Worm (Caenorhabditis elegans) whole organism, early embryonic: ENCODE results near the gene srw-113.

Experiments used
- B0310.2 ChIP-seq: sonication (generic microtip); optimal IDR thresholded peaks from 2 replicates; lab custom pipeline; 2016; ENCODE audit warnings: mild to moderate bottlenecking, missing genetic modification characterization, missing compliant biosample characterization
- F13C5.2 ChIP-seq: sonication (generic microtip); optimal IDR thresholded peaks from 2 replicates; lab custom pipeline; 2017; ENCODE audit warnings: mild to moderate bottlenecking, missing genetic modification characterization, inconsistent platforms, missing compliant biosample characterization
- aly-1 ChIP-seq: sonication (generic microtip); optimal IDR thresholded peaks from 2 replicates; lab custom pipeline; 2016; ENCODE audit warnings: missing genetic modification characterization, missing compliant biosample characterization
- ama-1 ChIP-seq: fragments of 150-350 bp; optimal IDR thresholded peaks from 2 replicates; lab custom pipeline; 2014
- ceh-13 ChIP-seq: fragments of 200-800 bp; sonication (Bioruptor generic); optimal IDR thresholded peaks from 2 replicates; lab custom pipeline; 2018; ENCODE audit warnings: mild to moderate bottlenecking, missing genetic modification characterization, missing compliant biosample characterization
- ceh-36 ChIP-seq: sonication (generic microtip); optimal IDR thresholded peaks from 2 replicates; lab custom pipeline; 2016; ENCODE audit warnings: missing genetic modification characterization, inconsistent platforms, missing compliant biosample characterization
- ets-7 ChIP-seq: sonication (generic microtip); optimal IDR thresholded peaks from 2 replicates; lab custom pipeline; 2016; ENCODE audit warnings: missing genotype, missing genetic modification characterization, missing compliant biosample characterization
- flt-1 ChIP-seq: fragments of 200-800 bp; sonication (Bioruptor generic); IDR thresholded peaks from 2 replicates; pipeline ENCODE4 v1.3.6; 2022; ENCODE audit warnings: missing genetic modification characterization, missing compliant biosample characterization
- hmbx-1 ChIP-seq: sonication (generic microtip); optimal IDR thresholded peaks from 2 replicates; lab custom pipeline; 2016; ENCODE audit warnings: mild to moderate bottlenecking, missing genetic modification characterization, missing compliant biosample characterization
- hmg-4 ChIP-seq: fragments of 200-800 bp; sonication (Bioruptor generic); optimal IDR thresholded peaks from 2 replicates; lab custom pipeline; 2018; ENCODE audit warnings: mild to moderate bottlenecking, missing genetic modification characterization, missing compliant biosample characterization
- hnd-1 ChIP-seq: sonication (generic microtip); optimal IDR thresholded peaks from 2 replicates; lab custom pipeline; 2016; ENCODE audit warnings: missing genetic modification characterization, missing compliant biosample characterization
- pes-1 ChIP-seq: fragments of 200-800 bp; sonication (Bioruptor generic); IDR thresholded peaks from 2 replicates; pipeline ENCODE4 v1.3.6; 2022; ENCODE audit warnings: missing genetic modification reagents, missing genetic modification characterization, missing compliant biosample characterization
- scrt-1 ChIP-seq: fragments of 200-800 bp; sonication (Bioruptor generic); IDR thresholded peaks from 2 replicates; pipeline ENCODE4 v1.3.6; 2022; ENCODE audit warnings: missing genetic modification characterization, missing compliant biosample characterization
- sea-1 ChIP-seq: fragments of 200-800 bp; sonication (Bioruptor generic); conservative IDR thresholded peaks from 2 replicates; pipeline ENCODE4 v1.3.6; 2022; ENCODE audit warnings: missing genetic modification characterization, missing compliant biosample characterization
- tbx-11 ChIP-seq: fragments of 200-800 bp; sonication (Bioruptor generic); IDR thresholded peaks from 2 replicates; pipeline ENCODE4 v1.3.6; 2022; ENCODE audit warnings: missing genetic modification characterization, missing compliant biosample characterization
- tbx-37 ChIP-seq: fragments of 200-800 bp; sonication (Bioruptor generic); conservative IDR thresholded peaks from 2 replicates; pipeline ENCODE4 v1.3.6; 2022; ENCODE audit warnings: missing genetic modification reagents, missing genetic modification characterization, missing compliant biosample characterization
- tra-4 ChIP-seq: sonication (generic microtip); optimal IDR thresholded peaks from 2 replicates; lab custom pipeline; 2017; ENCODE audit warnings: missing genetic modification characterization, missing compliant biosample characterization

The srw-113 gene

DNA sequence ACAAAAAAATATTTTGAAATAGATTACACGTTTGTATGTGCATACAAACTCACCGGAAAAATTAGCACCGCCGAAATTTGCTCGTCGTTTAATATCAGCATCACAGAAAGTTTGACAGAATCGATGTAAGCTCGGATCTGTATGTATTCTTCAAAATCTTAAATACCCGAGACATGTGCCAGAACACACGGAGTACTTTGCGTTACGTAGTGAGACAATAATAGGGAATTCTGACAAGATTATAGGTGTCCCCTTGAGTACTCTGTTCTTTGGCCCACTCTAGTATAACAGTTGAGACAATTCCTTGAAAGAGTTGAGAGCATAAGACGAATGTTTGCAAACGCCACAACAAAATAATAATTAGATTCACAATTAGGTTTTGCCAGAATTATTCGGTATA, 29.3 kb upstream of the srw-113 start, which contains the start of gene srx-48:
Gene srx-48 (minus strand): TSS at position 101 of the 400 bp plus-strand sequence.
- no peak for TF ChIP-seq B0310.2
- TF ChIP-seq ama-1 (lab: Kevin White, UChicago), result no peak
- TF ChIP-seq hnd-1 (tag; lab: Kevin White, UChicago), result no peak
- TF ChIP-seq scrt-1, result no peak

DNA sequence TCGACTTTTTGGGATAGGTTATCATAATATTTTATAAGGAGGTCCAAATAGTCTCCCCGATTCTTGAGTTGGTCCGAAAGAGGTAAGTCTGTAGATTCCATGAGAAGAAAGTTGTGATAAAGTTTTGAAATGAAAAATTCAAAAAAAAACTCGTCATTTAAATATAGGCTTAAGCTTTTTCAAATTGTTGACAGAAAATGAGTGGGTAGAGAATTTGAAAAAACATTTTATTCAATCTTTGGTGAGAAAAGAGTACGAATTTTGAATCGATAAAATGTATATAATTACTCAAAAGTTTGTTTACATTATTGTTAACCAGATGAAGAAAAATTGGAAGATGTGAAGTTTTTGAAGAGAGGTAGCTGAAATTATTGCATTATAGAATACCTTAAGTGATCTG, 27.4 kb upstream of the srw-113 start, which contains the start of gene T26H8.5:
Gene T26H8.5 (minus strand): TSS at position 101 of the 400 bp plus-strand sequence.
- TF ChIP-seq pes-1 (GFP tag; lab: Robert Waterston, UW) (no peak), ama-1 (lab: Kevin White, UChicago) (no peak), ets-7 (tag; lab: Kevin White, UChicago) (no peak), tra-4 (no peak), aly-1 (tag; lab: Kevin White, UChicago) (no peak), hnd-1 (tag; lab: Kevin White, UChicago) (no peak), B0310.2 (no peak), ceh-36 (tag; lab: Kevin White, UChicago) (no peak), sea-1 (GFP tag; lab: Robert Waterston, UW) (no peak), F13C5.2 (tag; lab: Kevin White, UChicago) (no peak), tbx-11 (no peak)

ce11 chrV:15306745-15307144, 26.2 kb upstream of the srw-113 start, which contains the start of gene T26H8.4:
Gene T26H8.4 (minus strand): TSS chrV:15306845.
- TF ChIP-seq ama-1 (lab: Kevin White, UChicago) (no peak), hmbx-1 (tag; lab: Kevin White, UChicago) (no peak), hnd-1 (tag; lab: Kevin White, UChicago) (no peak), tra-4 (no peak), tbx-11 (no peak), flt-1 (GFP tag; lab: Robert Waterston, UW) (no peak), ceh-36 (tag; lab: Kevin White, UChicago) (no peak), hmg-4 (GFP tag; lab: Kevin White, UChicago) (no peak)

ce11 chrV:15309011-15309410, 23.9 kb upstream of the srw-113 start, which contains the start of gene srz-10:
Gene srz-10 (minus strand): TSS chrV:15309098.
- TF ChIP-seq aly-1 (tag; lab: Kevin White, UChicago) (no peak), ceh-36 (tag; lab: Kevin White, UChicago) (no peak), ceh-13 (GFP tag; lab: Kevin White, UChicago) (no peak), hmbx-1 (tag; lab: Kevin White, UChicago) (no peak), pes-1 (GFP tag; lab: Robert Waterston, UW) (no peak), tbx-11 (no peak), flt-1 (GFP tag; lab: Robert Waterston, UW) (no peak), scrt-1 (no peak), F13C5.2 (tag; lab: Kevin White, UChicago) (no peak), sea-1 (GFP tag; lab: Robert Waterston, UW) (no peak), tra-4 (no peak), hnd-1 (tag; lab: Kevin White, UChicago) (no peak), B0310.2 (no peak), ets-7 (tag; lab: Kevin White, UChicago) (no peak), hmg-4 (GFP tag; lab: Kevin White, UChicago) (no peak), ama-1 (lab: Kevin White, UChicago) (no peak), tbx-37 (GFP tag; lab: Robert Waterston, UW) (no peak)

DNA sequence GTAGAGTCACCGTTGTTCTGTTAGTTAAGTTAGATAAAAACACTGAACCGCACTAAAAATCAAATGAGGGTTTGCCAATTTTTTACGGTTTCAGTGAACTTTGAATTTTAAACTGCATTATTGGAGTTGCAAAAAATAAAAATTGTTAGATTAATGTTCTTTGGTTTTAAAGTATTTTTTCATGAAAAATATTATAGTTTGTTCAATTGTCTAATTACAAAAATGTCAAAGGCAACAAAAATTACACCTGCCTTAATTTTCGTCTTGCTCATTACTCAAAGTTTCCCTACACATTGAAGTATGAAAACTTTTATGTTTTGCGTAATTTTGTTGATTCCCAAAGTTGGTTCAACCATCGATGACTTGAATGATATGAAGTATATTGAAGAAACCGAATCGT, 22.2 kb upstream of the srw-113 start, which contains the start of gene irld-62:
Gene irld-62 (plus strand): TSS at position 301 of the 400 bp plus-strand sequence.
- TF ChIP-seq B0310.2 (no peak), hmg-4 (GFP tag; lab: Kevin White, UChicago) (no peak), ets-7 (tag; lab: Kevin White, UChicago) (no peak), hnd-1 (tag; lab: Kevin White, UChicago) (no peak), aly-1 (tag; lab: Kevin White, UChicago) (no peak), ceh-13 (GFP tag; lab: Kevin White, UChicago) (no peak), F13C5.2 (tag; lab: Kevin White, UChicago) (no peak), ama-1 (lab: Kevin White, UChicago) (no peak), pes-1 (GFP tag; lab: Robert Waterston, UW) (no peak), tbx-11 (no peak), scrt-1 (no peak)

DNA sequence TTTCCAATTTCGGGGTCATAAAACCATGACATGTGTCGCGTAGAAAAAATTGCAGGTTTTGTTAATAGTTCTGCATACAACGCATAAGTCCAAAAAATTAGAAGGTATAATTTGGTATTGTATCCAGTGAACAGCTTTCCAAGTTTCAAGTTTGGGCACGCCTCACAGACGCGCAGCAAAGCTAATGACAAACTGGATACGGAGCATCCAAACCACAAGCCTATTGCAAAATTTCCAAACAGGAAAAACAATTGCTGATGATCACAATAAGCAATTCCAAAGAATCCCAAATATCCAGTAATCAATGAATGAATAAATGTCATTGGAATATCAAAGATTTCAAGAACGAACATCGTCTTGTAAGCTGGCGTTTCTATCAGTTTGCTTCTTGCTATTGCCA, 19.4 kb upstream of the srw-113 start:
- TF ChIP-seq hmg-4 (GFP tag; lab: Kevin White, UChicago) (no peak), tbx-37 (GFP tag; lab: Robert Waterston, UW) (no peak), ceh-13 (GFP tag; lab: Kevin White, UChicago) (no peak), sea-1 (GFP tag; lab: Robert Waterston, UW) (no peak), flt-1 (GFP tag; lab: Robert Waterston, UW) (no peak), F13C5.2 (tag; lab: Kevin White, UChicago) (no peak), ets-7 (tag; lab: Kevin White, UChicago) (no peak), tbx-11 (no peak), hmbx-1 (tag; lab: Kevin White, UChicago) (no peak)

DNA sequence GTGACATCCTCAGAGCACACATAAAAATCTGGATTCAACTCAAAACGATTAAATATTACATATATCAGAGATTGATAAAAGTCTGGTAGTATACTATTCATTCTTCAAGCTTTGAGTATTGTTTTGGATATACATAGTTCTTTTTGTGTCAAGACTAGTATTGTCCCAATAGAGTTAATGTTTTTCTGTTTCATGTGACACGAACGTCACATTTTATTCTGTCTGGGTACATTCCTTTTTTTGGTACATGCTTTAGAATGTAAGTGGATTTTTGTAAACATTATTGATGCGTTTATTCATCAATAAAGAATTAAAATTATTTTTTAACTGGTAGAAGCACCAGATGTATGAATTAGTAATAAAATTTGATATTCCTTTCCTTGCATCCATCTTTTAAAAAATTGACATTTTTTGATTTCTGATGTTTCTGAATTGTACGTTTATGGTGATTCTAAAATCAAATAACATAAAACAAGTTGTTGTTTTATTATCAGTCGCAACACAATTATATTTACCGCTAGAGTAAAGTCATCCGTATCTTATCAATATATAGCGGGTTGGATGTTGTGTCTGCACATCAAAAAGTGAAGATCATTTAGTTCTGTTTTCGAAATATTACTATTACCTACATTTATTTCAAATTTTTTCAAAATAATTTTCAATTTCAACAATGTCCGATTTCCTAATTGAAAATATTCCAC, 17.0 kb upstream of the srw-113 start, which contains the start of the genes srt-22 and nhr-246:
Gene srt-22 (minus strand): TSS at position 101 of the 701 bp plus-strand sequence.
Gene nhr-246 (plus strand): TSS at position 651 of the 701 bp plus-strand sequence.
- TF ChIP-seq pes-1 (GFP tag; lab: Robert Waterston, UW) (no peak), F13C5.2 (tag; lab: Kevin White, UChicago) (no peak), ama-1 (lab: Kevin White, UChicago) (no peak), scrt-1 (no peak), tra-4 (no peak), hmbx-1 (tag; lab: Kevin White, UChicago) (no peak), flt-1 (GFP tag; lab: Robert Waterston, UW) (no peak), ets-7 (tag; lab: Kevin White, UChicago) (no peak), hmg-4 (GFP tag; lab: Kevin White, UChicago) (no peak), ceh-13 (GFP tag; lab: Kevin White, UChicago) (no peak), tbx-11 (no peak), tbx-37 (GFP tag; lab: Robert Waterston, UW) (no peak), ceh-36 (tag; lab: Kevin White, UChicago) (no peak)
